Fruit fly (Drosophila melanogaster) Kc167 (cell line): ENCODE results near the gene CG33189.

ENCODE experiments used
- Myc ChIP-seq: fragments of >200 bp; optimal IDR thresholded peaks from 2 replicates; lab custom pipeline; 2017; ENCODE audit warnings: missing external identifiers
- h ChIP-seq: fragments of >200 bp; optimal IDR thresholded peaks from 3 replicates; lab custom pipeline; 2018; ENCODE audit warnings: missing external identifiers

DNA sequence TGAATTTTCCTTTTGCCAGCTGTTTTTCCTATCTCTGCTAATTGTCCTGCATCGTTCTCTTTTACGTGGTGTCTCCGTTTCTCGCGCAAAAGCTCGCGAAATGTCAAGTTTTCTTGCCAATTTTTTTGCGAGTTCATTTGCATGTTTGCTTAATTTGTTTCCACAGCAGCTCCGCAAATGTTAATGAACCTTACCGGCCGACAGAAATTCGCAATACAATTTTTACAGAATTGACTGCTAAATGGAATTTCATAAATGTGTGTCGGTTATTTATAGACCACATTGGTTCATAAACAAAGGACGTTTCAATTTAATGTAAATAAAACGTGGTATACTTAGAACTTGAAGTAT lies 31.8 kb downstream of the CG33189 start:
- no peak for TF ChIP-seq Myc
- TF ChIP-seq h (lab: Kevin White, UChicago): no peak
